Fruit fly (Drosophila melanogaster) whole organism, embryonic: ENCODE results near the gene CG17855.
A peak's percentile ranks its signal among the peaks of the same experiment; 100 is the strongest.

Source experiments
- Ada2b ChIP-seq: fragments of 200-800 bp; sonication (Bioruptor generic); IDR thresholded peaks from 2 replicates; pipeline ENCODE4 v1.3.6; 2022; ENCODE audit warnings: missing biosample characterization, missing genetic modification characterization
- Asciz ChIP-seq: fragments of 200-800 bp; sonication (Bioruptor generic); optimal IDR thresholded peaks from 2 replicates; lab custom pipeline; 2017; ENCODE audit warnings: missing biosample characterization, mild to moderate bottlenecking, missing genetic modification characterization, missing genetic modification reagents
- Atf-2 ChIP-seq: fragments of 200-800 bp; sonication (Bioruptor generic); optimal IDR thresholded peaks from 2 replicates; lab custom pipeline; 2016; ENCODE audit warnings: missing biosample characterization, missing genetic modification characterization
- Blimp-1 ChIP-seq: fragments of 200-800 bp; sonication (Bioruptor generic); optimal IDR thresholded peaks from 3 replicates; lab custom pipeline; 2018; ENCODE audit warnings: missing biosample characterization, missing genetic modification characterization, mild to moderate bottlenecking, moderate library complexity, missing genetic modification reagents
- BtbVII ChIP-seq: fragments of 200-800 bp; sonication (Bioruptor generic); optimal IDR thresholded peaks from 3 replicates; lab custom pipeline; 2017; ENCODE audit warnings: missing biosample characterization, mild to moderate bottlenecking, missing genetic modification characterization
- Bteb2 ChIP-seq: fragments of 200-800 bp; sonication (Bioruptor generic); optimal IDR thresholded peaks from 2 replicates; lab custom pipeline; 2016; ENCODE audit warnings: missing biosample characterization, missing genetic modification characterization
- C15 ChIP-seq: fragments of 200-800 bp; sonication (Bioruptor generic); IDR thresholded peaks from 3 replicates; pipeline ENCODE4 v1.3.6; 2022; ENCODE audit warnings: missing biosample characterization, missing genetic modification characterization
- CG11560 ChIP-seq: fragments of 200-800 bp; sonication (Bioruptor generic); IDR thresholded peaks from 3 replicates; pipeline ENCODE4 v1.3.6; 2022; ENCODE audit warnings: missing biosample characterization, missing genetic modification characterization
- CG12071 ChIP-seq: fragments of 200-800 bp; sonication (Bioruptor generic); optimal IDR thresholded peaks from 3 replicates; lab custom pipeline; 2018; ENCODE audit warnings: missing biosample characterization, mild to moderate bottlenecking, missing genetic modification characterization
- CG1647 ChIP-seq: fragments of 200-800 bp; sonication (Bioruptor generic); optimal IDR thresholded peaks from 3 replicates; lab custom pipeline; 2016; ENCODE audit warnings: missing biosample characterization, missing genetic modification characterization
- CG17829 ChIP-seq: fragments of 200-800 bp; optimal IDR thresholded peaks from 2 replicates; lab custom pipeline; 2019; ENCODE audit warnings: missing biosample characterization, mild to moderate bottlenecking, missing genetic modification characterization, moderate library complexity
- CG32767 ChIP-seq: fragments of 200-800 bp; sonication (Bioruptor generic); IDR thresholded peaks from 2 replicates; pipeline ENCODE4 v1.3.6; 2022; ENCODE audit warnings: missing biosample characterization, missing genetic modification characterization
- CG3281 ChIP-seq: fragments of 200-800 bp; sonication (Bioruptor generic); optimal IDR thresholded peaks from 3 replicates; lab custom pipeline; 2017; ENCODE audit warnings: missing biosample characterization, mild to moderate bottlenecking, missing genetic modification characterization
- CG4424 ChIP-seq: fragments of 200-800 bp; sonication (Bioruptor generic); optimal IDR thresholded peaks from 3 replicates; lab custom pipeline; 2016; ENCODE audit warnings: missing biosample characterization, missing genetic modification characterization
- CG4820 ChIP-seq: fragments of 200-800 bp; sonication (Bioruptor generic); optimal IDR thresholded peaks from 3 replicates; lab custom pipeline; 2016; ENCODE audit warnings: missing biosample characterization, missing genetic modification characterization
- CG7987 ChIP-seq: fragments of 200-800 bp; sonication (Bioruptor generic); optimal IDR thresholded peaks from 2 replicates; lab custom pipeline; 2018; ENCODE audit warnings: missing biosample characterization, mild to moderate bottlenecking, missing genetic modification characterization, moderate library complexity
- CG8944 ChIP-seq: fragments of 200-800 bp; sonication (Bioruptor generic); optimal IDR thresholded peaks from 3 replicates; lab custom pipeline; 2016; ENCODE audit warnings: missing biosample characterization, missing genetic modification characterization
- D19A ChIP-seq: fragments of 200-800 bp; optimal IDR thresholded peaks from 3 replicates; lab custom pipeline; 2019; ENCODE audit warnings: missing biosample characterization, mild to moderate bottlenecking, missing genetic modification characterization, moderate library complexity
- Dad ChIP-seq: fragments of 200-800 bp; sonication (Bioruptor generic); optimal IDR thresholded peaks from 3 replicates; lab custom pipeline; 2016; ENCODE audit warnings: missing biosample characterization, missing genetic modification characterization
- Dbx ChIP-seq: fragments of 200-800 bp; sonication (Bioruptor generic); IDR thresholded peaks from 3 replicates; pipeline ENCODE4 v1.3.6; 2022; ENCODE audit warnings: missing biosample characterization, missing genetic modification characterization
- Deaf1 ChIP-seq: fragments of 200-800 bp; optimal IDR thresholded peaks from 3 replicates; lab custom pipeline; 2019; ENCODE audit warnings: missing biosample characterization, mild to moderate bottlenecking, missing genetic modification characterization, moderate library complexity
- E2f1 ChIP-seq: fragments of 200-800 bp; sonication (Bioruptor generic); IDR thresholded peaks from 2 replicates; pipeline ENCODE4 v1.3.6; 2022; ENCODE audit warnings: missing biosample characterization, missing genetic modification characterization
- Ets97D ChIP-seq: fragments of 200-800 bp; sonication (Bioruptor generic); optimal IDR thresholded peaks from 3 replicates; lab custom pipeline; 2016; ENCODE audit warnings: missing biosample characterization, missing genetic modification characterization
- Kr ChIP-seq: fragments of 200-800 bp; sonication (Bioruptor generic); optimal IDR thresholded peaks from 2 replicates; lab custom pipeline; 2017; ENCODE audit warnings: missing biosample characterization, mild to moderate bottlenecking, missing genetic modification characterization
- MTF-1 ChIP-seq: fragments of 200-800 bp; sonication (Bioruptor generic); optimal IDR thresholded peaks from 2 replicates; lab custom pipeline; 2018; ENCODE audit warnings: missing biosample characterization, mild to moderate bottlenecking, missing genetic modification characterization, borderline replicate concordance
- Nf-YC ChIP-seq: fragments of 200-800 bp; optimal IDR thresholded peaks from 3 replicates; lab custom pipeline; 2019; ENCODE audit warnings: missing biosample characterization, mild to moderate bottlenecking, missing genetic modification characterization, moderate library complexity
- Ptx1 ChIP-seq: fragments of 200-800 bp; sonication (Bioruptor generic); IDR thresholded peaks from 2 replicates; pipeline ENCODE4 v1.3.6; 2022; ENCODE audit warnings: missing biosample characterization, missing genetic modification characterization
- Sry-δ ChIP-seq: fragments of 200-800 bp; sonication (Bioruptor generic); optimal IDR thresholded peaks from 2 replicates; lab custom pipeline; 2016; ENCODE audit warnings: missing biosample characterization, missing genetic modification characterization
- YL-1 ChIP-seq: fragments of 200-800 bp; sonication (Bioruptor generic); optimal IDR thresholded peaks from 3 replicates; lab custom pipeline; 2017; ENCODE audit warnings: missing biosample characterization, mild to moderate bottlenecking, missing genetic modification characterization
- amos ChIP-seq: fragments of 200-800 bp; sonication (Bioruptor generic); IDR thresholded peaks from 2 replicates; pipeline ENCODE4 v1.3.6; 2022; ENCODE audit warnings: missing biosample characterization, missing genetic modification characterization; ENCODE audit not compliant: partially characterized antibody
- chm ChIP-seq: fragments of 200-800 bp; sonication (Bioruptor generic); IDR thresholded peaks from 2 replicates; pipeline ENCODE4 v1.3.6; 2022; ENCODE audit warnings: missing biosample characterization, missing genetic modification characterization
- croc ChIP-seq: fragments of 200-800 bp; sonication (Bioruptor generic); conservative IDR thresholded peaks from 3 replicates; pipeline ENCODE4 v1.3.6; 2022; ENCODE audit warnings: missing biosample characterization, missing genetic modification characterization
- dan ChIP-seq: fragments of 200-800 bp; sonication (Bioruptor generic); IDR thresholded peaks from 2 replicates; pipeline ENCODE4 v1.3.6; 2022; ENCODE audit warnings: missing biosample characterization, missing genetic modification characterization
- gem ChIP-seq: fragments of 200-800 bp; sonication (Bioruptor generic); optimal IDR thresholded peaks from 2 replicates; lab custom pipeline; 2019; ENCODE audit warnings: missing biosample characterization, mild to moderate bottlenecking, missing genetic modification characterization, moderate library complexity
- lbe ChIP-seq: fragments of 200-800 bp; sonication (Bioruptor generic); optimal IDR thresholded peaks from 2 replicates; lab custom pipeline; 2016; ENCODE audit warnings: missing biosample characterization, mild to moderate bottlenecking, missing genetic modification characterization
- pum ChIP-seq: fragments of 200-800 bp; sonication (Bioruptor generic); optimal IDR thresholded peaks from 2 replicates; lab custom pipeline; 2016; ENCODE audit warnings: missing biosample characterization, missing genetic modification characterization
- run ChIP-seq: fragments of 200-800 bp; sonication (Bioruptor generic); optimal IDR thresholded peaks from 3 replicates; lab custom pipeline; 2018; ENCODE audit warnings: missing biosample characterization, mild to moderate bottlenecking, missing genetic modification characterization
- sc ChIP-seq, 3 experiments: fragments of >200 bp in 2 of 3; fragments of 200-800 bp in 1 of 3; sonication (Bioruptor generic) in 1 of 3; optimal IDR thresholded peaks; 2 replicates in 2 of 3; 3 replicates in 1 of 3; lab custom pipeline; 2017; ENCODE audit warnings: mild to moderate bottlenecking in 1 of 3, missing biosample characterization in 1 of 3, missing genetic modification characterization in 1 of 3, missing genetic modification reagents in 1 of 3
- sens-2 ChIP-seq: fragments of 200-800 bp; sonication (Bioruptor generic); IDR thresholded peaks from 2 replicates; pipeline ENCODE4 v1.3.6; 2022; ENCODE audit warnings: missing biosample characterization, missing genetic modification characterization
- seq ChIP-seq: fragments of 200-800 bp; sonication (Bioruptor generic); IDR thresholded peaks from 2 replicates; pipeline ENCODE4 v1.3.6; 2022; ENCODE audit warnings: missing biosample characterization, missing genetic modification characterization
- sim ChIP-seq: fragments of 200-800 bp; sonication (Bioruptor generic); IDR thresholded peaks from 2 replicates; pipeline ENCODE4 v1.3.6; 2022; ENCODE audit warnings: missing biosample characterization, missing genetic modification characterization
- sima ChIP-seq: fragments of 200-800 bp; sonication (Bioruptor generic); optimal IDR thresholded peaks from 2 replicates; lab custom pipeline; 2016; ENCODE audit warnings: missing biosample characterization, missing genetic modification characterization
- slou ChIP-seq: fragments of 200-800 bp; sonication (Bioruptor generic); optimal IDR thresholded peaks from 3 replicates; lab custom pipeline; 2016; ENCODE audit warnings: missing biosample characterization, missing genetic modification characterization
- tap ChIP-seq: fragments of 200-800 bp; optimal IDR thresholded peaks from 3 replicates; lab custom pipeline; 2019; ENCODE audit warnings: missing biosample characterization, mild to moderate bottlenecking, missing genetic modification characterization, moderate library complexity
- tio ChIP-seq: fragments of 200-800 bp; sonication (Bioruptor generic); optimal IDR thresholded peaks from 2 replicates; lab custom pipeline; 2017; ENCODE audit warnings: missing biosample characterization, missing genetic modification characterization, inconsistent platforms
- unpg ChIP-seq: fragments of 200-800 bp; sonication (Bioruptor generic); optimal IDR thresholded peaks from 3 replicates; lab custom pipeline; 2018; ENCODE audit warnings: missing biosample characterization, mild to moderate bottlenecking, missing genetic modification characterization, moderate library complexity
- vfl ChIP-seq: fragments of 200-800 bp; sonication (Bioruptor generic); optimal IDR thresholded peaks from 2 replicates; lab custom pipeline; 2016; ENCODE audit warnings: missing biosample characterization, missing genetic modification characterization

The CG17855 gene

dm6 chr2L:9498985-9499249 lies 41.4 kb upstream of the CG17855 start (continued):
- TF ChIP-seq CG3281 (GFP tag; lab: Kevin White, UChicago) (peak; percentile 0), C15 (no peak), gem (no peak), D19A (tag; lab: Kevin White, UChicago) (no peak), Ptx1 (GFP tag; lab: Robert Waterston, UW) (no peak), Blimp-1 (GFP tag; lab: Kevin White, UChicago) (peak; percentile 4), Atf-2 (GFP tag; lab: Kevin White, UChicago) (no peak), CG12071 (GFP tag; lab: Kevin White, UChicago) (no peak), sc (optimal IDR thresholded peaks at IDR 0.05; lab: Kevin White, UChicago) (no peak), sc (GFP tag; optimal IDR thresholded peaks at IDR 0.05; lab: Kevin White, UChicago) (peak; percentile 20)

- no peak for TF ChIP-seq croc (GFP tag; lab: Robert Waterston, UW)
These were observed 39.9 kb upstream of the CG17855 start for dm6 chr2L:9500454-9500853.

- no peak for TF ChIP-seq Sry-δ (GFP tag; lab: Kevin White, UChicago)
- TF ChIP-seq Dbx, result peak; percentile 64
- peak; percentile 80 for TF ChIP-seq unpg (GFP tag; lab: Kevin White, UChicago)
- no peak for TF ChIP-seq Kr (GFP tag; lab: Kevin White, UChicago)
- peak; percentile 46 for TF ChIP-seq run (tag; lab: Kevin White, UChicago)
- TF ChIP-seq slou (GFP tag; lab: Kevin White, UChicago), result no peak
- no peak for TF ChIP-seq CG12071 (GFP tag; lab: Kevin White, UChicago)
- peak; percentile 32 for TF ChIP-seq YL-1 (GFP tag; lab: Kevin White, UChicago)
- no peak for TF ChIP-seq sc (optimal IDR thresholded peaks at IDR 0.05; lab: Kevin White, UChicago)
- peak; percentile 51 for TF ChIP-seq sc (GFP tag; optimal IDR thresholded peaks at IDR 0.05; lab: Kevin White, UChicago)
- TF ChIP-seq Nf-YC (tag; lab: Kevin White, UChicago), result no peak
- no peak for TF ChIP-seq Dad (GFP tag; lab: Kevin White, UChicago)
- no peak for TF ChIP-seq dan (GFP tag; lab: Robert Waterston, UW)
- TF ChIP-seq E2f1 (GFP tag; lab: Robert Waterston, UW), result peak; percentile 79
- TF ChIP-seq CG1647 (GFP tag; lab: Kevin White, UChicago), result no peak
- TF ChIP-seq amos (GFP tag; lab: Robert Waterston, UW), result no peak
- TF ChIP-seq CG4424 (GFP tag; lab: Kevin White, UChicago), result peak; percentile 47
- peak; percentile 9 for TF ChIP-seq CG8944 (GFP tag; lab: Kevin White, UChicago)
- no peak for TF ChIP-seq CG7987 (GFP tag; lab: Kevin White, UChicago)
- TF ChIP-seq Deaf1, result peak; percentile 14
- TF ChIP-seq Asciz, result peak; percentile 55
- TF ChIP-seq lbe (GFP tag; lab: Kevin White, UChicago), result no peak
- TF ChIP-seq sima (GFP tag; lab: Kevin White, UChicago), result no peak
- peak; percentile 63 for TF ChIP-seq Bteb2 (GFP tag; lab: Kevin White, UChicago)
- no peak for TF ChIP-seq CG11560 (tag; lab: Robert Waterston, UW)
- TF ChIP-seq CG17829 (tag; lab: Kevin White, UChicago), result peak; percentile 32
- TF ChIP-seq BtbVII (GFP tag; lab: Kevin White, UChicago), result peak; percentile 49
- TF ChIP-seq CG4820 (GFP tag; lab: Kevin White, UChicago), result peak; percentile 26
- TF ChIP-seq vfl (GFP tag; lab: Kevin White, UChicago), result no peak
- TF ChIP-seq sens-2 (GFP tag; lab: Robert Waterston, UW), result peak; percentile 49
- TF ChIP-seq MTF-1 (GFP tag; lab: Kevin White, UChicago), result no peak
- TF ChIP-seq tio (GFP tag; lab: Kevin White, UChicago), result peak; percentile 51
- TF ChIP-seq seq (GFP tag; lab: Robert Waterston, UW), result peak; percentile 83
- TF ChIP-seq CG32767 (GFP tag; lab: Robert Waterston, UW), result peak; percentile 62; the same call in 1 of the 2 replicates
- peak; percentile 22 for TF ChIP-seq pum (GFP tag; lab: Kevin White, UChicago)
- TF ChIP-seq Ada2b, result peak; percentile 85
- peak; percentile 32 for TF ChIP-seq tap (tag; lab: Kevin White, UChicago)
- 0 out of 2 replicates have a peak, but pooled peaks have one; percentile 29 for TF ChIP-seq sim (GFP tag; lab: Robert Waterston, UW)
- TF ChIP-seq Ets97D (GFP tag; lab: Kevin White, UChicago), result no peak
- TF ChIP-seq chm (GFP tag; lab: Robert Waterston, UW), result peak; percentile 67; the same call in 1 of the 2 replicates
These were observed 37.4 kb upstream of the CG17855 start for dm6 chr2L:9502786-9503443.
